Worm (Caenorhabditis elegans) whole organism, L4/young adult: ENCODE results near the gene unc-47.

Experiments
- W03F9.2 ChIP-seq: fragments of 150-350 bp; optimal IDR thresholded peaks from 2 replicates; lab custom pipeline; 2014; ENCODE audit warnings: missing biosample characterization, missing genetic modification characterization
- dao-5 ChIP-seq: sonication (generic microtip); optimal IDR thresholded peaks from 2 replicates; lab custom pipeline; 2016; ENCODE audit warnings: missing genotype, missing genetic modification characterization, moderate library complexity, missing compliant biosample characterization
- him-1 ChIP-seq: sonication (generic microtip); optimal IDR thresholded peaks from 2 replicates; lab custom pipeline; 2016; ENCODE audit warnings: missing genotype, missing genetic modification reagents, missing genetic modification characterization, missing compliant biosample characterization

Gene unc-47

DNA sequence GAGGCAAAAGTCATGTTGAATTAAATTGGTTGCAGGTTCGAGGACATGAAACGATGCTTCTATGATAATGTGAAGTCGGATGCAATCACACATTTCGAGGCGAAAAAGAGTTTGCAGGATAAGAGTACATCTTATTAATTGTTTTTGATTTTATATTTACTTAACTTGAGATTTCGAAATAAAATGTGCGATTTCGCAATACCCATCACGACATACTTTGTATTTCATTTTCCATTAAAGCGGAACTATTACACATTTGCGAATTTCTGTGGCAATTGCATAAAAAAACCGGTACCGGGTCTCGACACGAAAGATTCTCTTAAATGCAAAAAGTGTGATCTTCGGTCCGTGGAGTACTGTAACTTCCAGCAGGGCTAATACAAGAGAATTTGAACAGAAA is 16.3 kb upstream of the unc-47 start:
- TF ChIP-seq W03F9.2 (no peak), him-1 (tag; lab: Kevin White, UChicago) (no peak), dao-5 (tag; lab: Kevin White, UChicago) (no peak)

DNA sequence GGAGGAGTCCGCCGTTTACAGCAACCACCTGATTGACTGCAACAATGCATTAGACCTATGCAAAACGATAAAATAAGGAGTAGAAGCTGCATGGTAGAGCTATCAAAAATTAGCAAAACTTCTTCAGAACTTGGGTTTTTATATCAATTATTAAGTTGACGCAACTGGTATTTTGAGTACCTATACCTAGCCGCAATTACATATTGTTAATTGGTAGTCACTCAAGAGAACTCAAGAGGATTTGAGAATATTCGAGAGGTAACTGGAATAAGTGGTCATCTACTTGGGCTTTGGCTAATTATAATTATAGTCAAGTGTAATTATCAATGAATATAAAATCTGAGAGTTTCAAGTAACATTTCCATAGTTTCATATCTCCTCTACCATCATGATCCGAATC is 15.2 kb upstream of the unc-47 start, which contains the start of the genes T20G5.13 and T20G5.12:
Gene T20G5.13 (minus strand): TSS at position 101 of the 400 bp plus-strand sequence.
Gene T20G5.12 (plus strand): TSS at position 370 of the 400 bp plus-strand sequence.
- TF ChIP-seq dao-5 (tag; lab: Kevin White, UChicago) = no peak
- TF ChIP-seq him-1 (tag; lab: Kevin White, UChicago) = no peak
- TF ChIP-seq W03F9.2 = no peak

DNA sequence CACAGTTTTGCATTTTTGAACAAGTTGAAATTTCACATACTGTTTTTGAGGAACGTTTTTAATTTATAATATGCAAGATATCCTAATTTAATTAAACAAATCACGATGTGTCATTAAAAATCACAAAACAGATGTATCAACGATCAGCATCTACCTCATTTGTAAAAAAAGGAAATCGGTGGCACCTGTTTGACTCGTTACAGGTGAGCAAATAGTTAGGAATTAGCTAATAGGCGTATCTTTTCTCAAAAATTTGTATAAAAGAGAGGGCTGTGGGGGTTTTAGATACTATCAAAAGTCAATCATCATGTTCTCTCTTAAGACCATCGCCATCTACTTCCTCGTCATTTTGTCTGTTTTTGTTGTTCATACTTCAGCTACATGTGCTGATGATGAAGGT is 13.0 kb upstream of the unc-47 start, which contains the start of gene T20G5.8:
Gene T20G5.8 (plus strand): TSS at position 301 of the 400 bp plus-strand sequence.
- TF ChIP-seq dao-5 (tag; lab: Kevin White, UChicago) = no peak
- no peak for TF ChIP-seq W03F9.2
- no peak for TF ChIP-seq him-1 (tag; lab: Kevin White, UChicago)

DNA sequence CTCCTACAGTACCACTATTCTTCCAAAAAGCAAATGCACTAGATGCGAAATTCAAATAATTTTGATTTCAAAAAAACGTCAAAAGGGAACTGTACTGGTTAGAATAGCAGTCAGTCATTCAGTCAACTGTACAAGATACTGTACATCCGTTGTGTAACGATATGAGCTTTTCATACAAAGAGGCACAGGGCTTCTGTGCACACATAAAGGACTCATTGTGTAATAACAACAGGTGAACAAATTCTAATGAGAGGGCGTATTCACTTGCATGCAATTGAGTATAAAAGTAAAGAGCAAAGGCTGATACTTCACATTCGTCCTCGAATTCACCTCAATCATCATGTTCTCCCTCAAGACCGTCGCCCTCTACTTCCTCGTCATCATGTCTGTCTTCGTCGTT is 11.4 kb upstream of the unc-47 start, which contains the start of gene dod-6:
Gene dod-6 (plus strand): TSS at position 301 of the 400 bp plus-strand sequence.
- TF ChIP-seq him-1 (tag; lab: Kevin White, UChicago) = no peak
- no peak for TF ChIP-seq dao-5 (tag; lab: Kevin White, UChicago)
- TF ChIP-seq W03F9.2 = no peak

DNA sequence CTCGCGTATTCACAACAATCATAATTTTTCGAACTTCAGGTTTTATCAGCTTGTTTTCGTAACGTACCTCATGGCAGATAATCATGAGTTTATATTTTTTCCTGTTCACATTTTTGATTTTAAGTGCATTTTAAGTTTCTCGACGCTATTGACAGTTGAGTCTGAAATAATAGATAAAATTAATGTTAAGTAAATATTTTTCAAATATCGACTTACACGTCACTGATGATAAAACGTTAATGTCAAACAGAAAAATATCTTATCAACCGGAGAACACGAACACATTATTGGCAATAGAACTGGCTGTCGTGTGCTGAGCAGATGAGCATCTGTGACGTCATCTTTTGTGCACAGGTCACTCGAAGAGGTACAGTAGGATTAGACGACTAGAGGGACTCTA is 10.7 kb upstream of the unc-47 start:
- TF ChIP-seq W03F9.2 (no peak), dao-5 (tag; lab: Kevin White, UChicago) (no peak), him-1 (tag; lab: Kevin White, UChicago) (no peak)

DNA sequence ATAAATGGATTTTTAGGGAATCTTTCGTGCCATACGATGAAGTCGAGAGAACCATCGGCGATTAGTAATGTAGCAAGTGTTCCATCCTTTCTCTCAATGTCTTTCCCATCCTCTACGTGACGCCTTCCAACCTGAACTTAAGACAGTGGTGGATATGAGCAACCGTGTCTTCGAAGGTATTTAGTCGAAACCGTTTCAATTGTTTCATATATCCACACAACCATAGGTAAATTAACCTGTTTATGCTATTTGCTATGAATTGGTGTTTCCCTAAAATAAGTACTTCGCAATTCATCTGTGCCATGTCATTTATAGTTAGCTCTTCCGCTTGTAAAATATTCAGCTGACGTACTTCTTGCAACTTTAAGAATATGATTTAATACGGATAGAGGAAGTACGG is 9.9 kb upstream of the unc-47 start:
- TF ChIP-seq dao-5 (tag; lab: Kevin White, UChicago) = no peak
- TF ChIP-seq him-1 (tag; lab: Kevin White, UChicago) = no peak
- TF ChIP-seq W03F9.2 = no peak

DNA sequence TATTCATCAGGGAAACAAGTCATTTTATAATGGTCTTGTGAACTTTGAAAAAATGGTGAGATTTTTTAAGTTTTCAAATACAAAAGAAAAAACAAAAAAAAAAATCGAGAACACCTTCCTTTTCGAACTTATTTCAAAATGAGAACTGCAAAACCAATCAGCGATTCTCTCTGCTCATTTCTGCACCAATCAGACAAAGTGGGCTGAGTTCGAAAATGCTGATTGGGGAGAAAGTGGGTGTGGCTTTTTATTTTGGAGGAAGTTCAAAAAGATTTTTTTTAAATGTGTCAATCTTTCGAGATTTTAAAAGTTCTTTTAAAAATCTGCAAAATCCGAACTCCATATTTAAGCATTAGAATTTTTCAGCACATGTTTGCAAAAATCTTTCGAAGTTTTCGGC is 8.5 kb upstream of the unc-47 start:
- TF ChIP-seq him-1 (tag; lab: Kevin White, UChicago) = no peak
- TF ChIP-seq W03F9.2 = no peak
- TF ChIP-seq dao-5 (tag; lab: Kevin White, UChicago) = no peak

DNA sequence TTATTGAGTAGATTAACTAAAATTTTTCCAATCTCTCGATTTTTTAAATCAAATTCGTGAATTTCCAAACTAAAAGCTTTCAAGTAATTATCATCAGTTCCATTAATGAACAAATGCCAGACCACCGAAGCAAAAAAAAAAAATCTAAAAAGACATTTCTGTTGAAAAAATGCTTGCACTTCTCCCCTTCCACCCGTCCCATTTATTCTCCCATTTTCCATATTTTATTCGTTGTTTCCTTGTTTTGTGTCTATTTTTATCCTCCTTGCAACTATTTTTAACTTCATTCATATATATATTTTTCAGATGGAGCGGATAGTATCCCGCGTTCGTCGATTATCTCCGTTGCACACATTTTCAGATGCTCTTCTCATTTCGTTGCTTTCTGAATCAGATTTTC is 2.9 kb upstream of the unc-47 start, which contains the start of gene epac-1:
Gene epac-1 (plus strand): TSS at position 301 of the 400 bp plus-strand sequence.
- no peak for TF ChIP-seq him-1 (tag; lab: Kevin White, UChicago)
- TF ChIP-seq dao-5 (tag; lab: Kevin White, UChicago) = no peak
- TF ChIP-seq W03F9.2 = no peak

DNA sequence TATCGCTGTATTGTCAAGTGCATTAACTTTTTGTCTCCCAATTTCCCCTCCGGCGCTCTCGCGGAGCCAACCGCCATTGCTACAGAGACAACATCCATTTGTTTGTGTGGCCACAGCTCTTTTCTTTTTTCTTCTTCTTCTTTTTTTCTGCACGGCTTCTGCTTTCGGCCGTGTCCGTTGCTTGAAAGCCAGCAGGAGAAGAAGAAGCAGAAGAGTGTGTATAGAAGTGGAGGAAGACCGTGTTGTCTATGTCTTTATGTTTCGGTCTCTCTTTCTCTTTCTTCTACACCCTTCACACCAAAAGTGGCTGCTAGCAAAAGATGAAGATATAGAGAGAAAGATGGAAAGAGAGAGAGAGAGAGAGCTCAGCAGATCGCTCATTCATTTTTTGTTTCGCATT is 1.8 kb upstream of the unc-47 start:
- TF ChIP-seq dao-5 (tag; lab: Kevin White, UChicago) (no peak), him-1 (tag; lab: Kevin White, UChicago) (peak; percentile 28)

DNA sequence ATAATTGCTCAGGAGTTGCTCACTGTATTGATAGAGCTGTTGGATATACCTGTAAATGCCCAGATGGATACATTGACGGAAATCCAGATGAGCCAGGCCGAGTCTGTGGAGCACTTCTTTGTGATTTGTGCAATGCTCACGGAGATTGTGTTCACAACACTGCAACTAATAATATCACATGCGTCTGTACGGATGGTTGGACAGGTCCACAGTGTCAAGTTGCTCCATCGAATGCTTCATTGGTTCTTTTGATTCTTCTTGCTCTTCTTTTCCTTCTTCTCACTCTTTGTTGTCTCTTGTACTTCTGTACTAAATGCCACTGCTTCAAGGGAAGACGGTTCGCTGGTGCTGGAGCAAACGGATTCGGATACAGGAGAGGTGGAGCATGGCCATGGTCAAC is 4.2 kb downstream of the unc-47 start:
- no peak for TF ChIP-seq him-1 (tag; lab: Kevin White, UChicago)
- TF ChIP-seq W03F9.2 = no peak
- no peak for TF ChIP-seq dao-5 (tag; lab: Kevin White, UChicago)

DNA sequence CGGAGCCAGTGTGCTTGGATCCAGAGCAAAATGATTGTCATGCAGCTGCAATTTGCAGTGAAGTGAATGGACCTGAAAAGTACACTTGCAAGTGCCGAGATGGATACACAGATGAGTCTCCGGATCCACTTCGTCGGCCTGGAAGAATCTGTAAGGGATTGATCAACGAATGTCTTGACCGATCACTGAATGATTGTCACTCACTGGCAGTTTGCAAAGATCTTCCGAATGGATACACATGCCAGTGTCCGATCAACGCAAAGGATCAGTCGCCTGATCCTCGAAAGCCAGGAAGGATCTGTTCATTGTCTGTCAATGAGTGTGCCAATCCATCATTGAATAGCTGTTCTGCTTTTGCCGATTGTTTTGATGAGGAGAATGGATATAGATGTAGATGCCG is 6.6 kb downstream of the unc-47 start:
- TF ChIP-seq W03F9.2 (no peak), dao-5 (tag; lab: Kevin White, UChicago) (no peak), him-1 (tag; lab: Kevin White, UChicago) (no peak)

DNA sequence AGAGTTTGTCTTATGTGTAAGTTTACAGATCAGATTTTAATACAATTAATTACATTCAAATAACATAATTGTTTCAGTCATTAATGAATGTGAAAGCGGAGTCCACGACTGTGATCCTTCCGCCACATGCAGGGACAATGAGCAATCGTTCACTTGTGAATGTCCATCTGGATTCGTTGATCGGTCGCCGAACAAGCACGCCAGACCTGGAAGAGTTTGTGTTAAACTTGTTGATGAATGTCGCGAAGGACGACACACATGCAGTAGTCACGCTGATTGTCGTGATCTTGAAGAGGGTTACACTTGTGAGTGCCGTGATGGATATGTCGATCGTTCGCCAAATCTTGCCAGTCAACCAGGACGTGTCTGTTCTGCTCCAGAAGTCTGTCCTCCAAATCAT is 7.5 kb downstream of the unc-47 start:
- TF ChIP-seq him-1 (tag; lab: Kevin White, UChicago) = no peak
- TF ChIP-seq W03F9.2 = no peak
- TF ChIP-seq dao-5 (tag; lab: Kevin White, UChicago) = no peak

DNA sequence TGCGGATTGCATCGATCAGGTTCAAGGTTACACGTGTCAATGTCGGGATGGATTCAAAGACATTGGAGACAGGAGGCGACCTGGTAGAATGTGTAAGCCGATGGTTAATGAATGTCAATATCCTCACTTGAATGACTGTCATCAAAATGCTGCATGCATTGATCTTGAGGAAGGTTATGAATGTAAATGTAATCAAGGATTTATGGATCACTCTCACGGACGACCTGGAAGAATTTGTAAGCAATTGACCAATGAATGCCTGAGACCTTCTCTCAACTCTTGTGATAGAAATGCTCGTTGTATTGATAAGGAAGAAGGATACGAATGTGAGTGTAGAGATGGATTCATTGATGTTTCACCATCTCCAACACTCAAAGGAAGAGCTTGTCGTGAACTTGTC is 8.0 kb downstream of the unc-47 start:
- TF ChIP-seq dao-5 (tag; lab: Kevin White, UChicago) (no peak), W03F9.2 (no peak), him-1 (tag; lab: Kevin White, UChicago) (no peak)

DNA sequence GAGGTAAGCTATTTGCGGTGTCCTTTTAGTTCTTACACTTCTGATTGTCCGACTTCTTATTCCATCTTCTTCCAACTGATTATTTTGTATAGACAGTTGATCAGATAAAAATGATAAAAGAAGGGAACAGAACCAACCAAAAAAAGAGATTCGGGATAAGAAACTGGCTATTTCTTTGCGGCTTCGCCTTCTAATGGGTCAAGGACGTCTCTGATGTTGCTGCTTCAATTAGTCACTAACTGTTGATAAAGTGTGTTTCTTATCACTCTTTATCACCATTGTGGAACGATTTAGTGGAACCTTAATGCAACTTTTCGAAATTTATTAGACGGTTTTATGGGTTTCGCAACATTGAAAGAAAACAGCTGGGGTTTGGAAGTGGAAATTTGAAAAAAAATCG is 15.8 kb downstream of the unc-47 start:
- TF ChIP-seq W03F9.2 = no peak
- no peak for TF ChIP-seq him-1 (tag; lab: Kevin White, UChicago)
- TF ChIP-seq dao-5 (tag; lab: Kevin White, UChicago) = no peak

DNA sequence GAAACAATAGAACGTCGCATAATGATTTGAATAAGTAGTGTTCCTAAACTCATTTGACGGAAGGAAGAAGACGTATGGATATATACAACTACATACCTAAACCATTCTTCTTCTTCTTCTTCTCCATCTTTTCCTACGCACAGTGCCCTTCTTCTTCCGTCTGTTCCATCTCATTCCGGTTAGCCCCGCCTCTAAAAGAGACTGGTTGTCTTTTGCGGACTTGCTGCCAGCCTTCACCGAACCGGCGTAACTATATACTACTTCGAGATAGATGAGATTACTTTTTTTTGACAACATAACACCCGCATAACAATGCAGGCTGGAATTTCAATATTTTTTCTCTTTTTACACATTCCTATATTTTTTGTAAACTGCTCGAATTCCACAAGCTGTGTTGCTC is 25.7 kb downstream of the unc-47 start, which contains the start of the genes K08E5.5 and mua-3:
Gene K08E5.5 (minus strand): TSS at position 101 of the 400 bp plus-strand sequence.
Gene mua-3 (plus strand): TSS at position 313 of the 400 bp plus-strand sequence.
- no peak for TF ChIP-seq him-1 (tag; lab: Kevin White, UChicago)
- TF ChIP-seq dao-5 (tag; lab: Kevin White, UChicago) = no peak
- no peak for TF ChIP-seq W03F9.2
